Worm (Caenorhabditis elegans) whole organism, late embryonic: ENCODE data around the gene T05C12.11.

Experiments used
- C38D4.7 ChIP-seq: fragments of 200-800 bp; sonication (Bioruptor generic); optimal IDR thresholded peaks from 2 replicates; lab custom pipeline; 2018; ENCODE audit warnings: mild to moderate bottlenecking, missing genetic modification characterization, moderate library complexity, missing compliant biosample characterization
- K02D7.2 ChIP-seq: sonication (generic microtip); optimal IDR thresholded peaks from 2 replicates; lab custom pipeline; 2017; ENCODE audit warnings: mild to moderate bottlenecking, missing genetic modification characterization, missing compliant biosample characterization
- T23F11.4 ChIP-seq: fragments of 200-800 bp; sonication (Bioruptor generic); optimal IDR thresholded peaks from 2 replicates; lab custom pipeline; 2018; ENCODE audit warnings: mild to moderate bottlenecking, missing genetic modification characterization, missing compliant biosample characterization
- ahr-1 ChIP-seq: sonication (generic microtip); optimal IDR thresholded peaks from 2 replicates; lab custom pipeline; 2016; ENCODE audit warnings: missing genetic modification characterization, missing compliant biosample characterization
- ceh-2 ChIP-seq: sonication (generic microtip); optimal IDR thresholded peaks from 2 replicates; lab custom pipeline; 2016; ENCODE audit warnings: missing genotype, missing genetic modification characterization, missing compliant biosample characterization
- ceh-22 ChIP-seq: sonication (generic microtip); optimal IDR thresholded peaks from 2 replicates; lab custom pipeline; 2017; ENCODE audit warnings: missing biosample characterization, missing genetic modification characterization
- ceh-24 ChIP-seq: sonication (generic microtip); optimal IDR thresholded peaks from 2 replicates; lab custom pipeline; 2016; ENCODE audit warnings: mild to moderate bottlenecking, missing genetic modification characterization, missing compliant biosample characterization
- ceh-30 ChIP-seq: fragments of 150-350 bp; optimal IDR thresholded peaks from 2 replicates; lab custom pipeline; 2014; ENCODE audit warnings: missing biosample characterization, missing genetic modification characterization
- ceh-6 ChIP-seq: fragments of 200-800 bp; sonication (Bioruptor generic); optimal IDR thresholded peaks from 2 replicates; lab custom pipeline; 2018; ENCODE audit warnings: mild to moderate bottlenecking, missing genetic modification characterization, missing compliant biosample characterization
- ceh-9 ChIP-seq: sonication (generic microtip); optimal IDR thresholded peaks from 2 replicates; lab custom pipeline; 2016; ENCODE audit warnings: mild to moderate bottlenecking, missing genetic modification characterization, inconsistent platforms, missing compliant biosample characterization
- che-1 ChIP-seq: sonication (generic microtip); optimal IDR thresholded peaks from 2 replicates; lab custom pipeline; 2016; ENCODE audit warnings: mild to moderate bottlenecking, missing genetic modification characterization, missing compliant biosample characterization
- dve-1 ChIP-seq: sonication (generic microtip); optimal IDR thresholded peaks from 2 replicates; lab custom pipeline; 2017; ENCODE audit warnings: antibody characterized with exemption, mild to moderate bottlenecking, missing genetic modification characterization, missing compliant biosample characterization
- ets-4 ChIP-seq: sonication (generic microtip); optimal IDR thresholded peaks from 2 replicates; lab custom pipeline; 2016; ENCODE audit warnings: missing genetic modification characterization, missing compliant biosample characterization
- eyg-1 ChIP-seq: sonication (generic microtip); optimal IDR thresholded peaks from 2 replicates; lab custom pipeline; 2016; ENCODE audit warnings: missing genotype, missing genetic modification characterization, missing compliant biosample characterization
- fkh-10 ChIP-seq: fragments of 150-350 bp; optimal IDR thresholded peaks from 2 replicates; lab custom pipeline; 2014; ENCODE audit warnings: missing biosample characterization, missing genetic modification reagents, missing genetic modification characterization
- fkh-6 ChIP-seq: sonication (generic microtip); optimal IDR thresholded peaks from 2 replicates; lab custom pipeline; 2016; ENCODE audit warnings: missing genetic modification characterization, missing compliant biosample characterization
- hlh-15 ChIP-seq: sonication (generic microtip); optimal IDR thresholded peaks from 2 replicates; lab custom pipeline; 2016; ENCODE audit warnings: missing genetic modification characterization, missing compliant biosample characterization
- hlh-30 ChIP-seq: sonication (generic microtip); optimal IDR thresholded peaks from 2 replicates; lab custom pipeline; 2017; ENCODE audit warnings: antibody characterized with exemption, missing genetic modification characterization, missing compliant biosample characterization; ENCODE audit not compliant: insufficient read depth
- hlh-8 ChIP-seq: sonication (generic microtip); optimal IDR thresholded peaks from 2 replicates; lab custom pipeline; 2016; ENCODE audit warnings: missing genotype, missing genetic modification characterization, missing compliant biosample characterization
- lim-6 ChIP-seq: sonication (generic microtip); optimal IDR thresholded peaks from 2 replicates; lab custom pipeline; 2016; ENCODE audit warnings: missing genetic modification characterization, missing compliant biosample characterization
- madf-2 ChIP-seq: sonication (generic microtip); optimal IDR thresholded peaks from 2 replicates; lab custom pipeline; 2017; ENCODE audit warnings: missing genetic modification characterization, missing compliant biosample characterization
- nfya-1 ChIP-seq: sonication (generic microtip); optimal IDR thresholded peaks from 2 replicates; lab custom pipeline; 2017; ENCODE audit warnings: missing genetic modification characterization, mild to moderate bottlenecking, missing compliant biosample characterization, antibody characterized with exemption, moderate library complexity
- npax-4 ChIP-seq: sonication (generic microtip); optimal IDR thresholded peaks from 2 replicates; lab custom pipeline; 2016; ENCODE audit warnings: missing genetic modification characterization, missing compliant biosample characterization
- pag-3 ChIP-seq: sonication (generic microtip); optimal IDR thresholded peaks from 2 replicates; lab custom pipeline; 2016; ENCODE audit warnings: missing compliant biosample characterization, missing genetic modification characterization, borderline replicate concordance
- pat-9 ChIP-seq: fragments of 200-800 bp; sonication (Bioruptor generic); optimal IDR thresholded peaks from 2 replicates; lab custom pipeline; 2018; ENCODE audit warnings: mild to moderate bottlenecking, missing genetic modification characterization, moderate library complexity, missing compliant biosample characterization
- pax-1 ChIP-seq: fragments of 150-350 bp; optimal IDR thresholded peaks from 2 replicates; lab custom pipeline; 2014; ENCODE audit warnings: missing biosample characterization, missing genetic modification characterization
- ref-2 ChIP-seq: sonication (generic microtip); optimal IDR thresholded peaks from 2 replicates; lab custom pipeline; 2016; ENCODE audit warnings: missing genetic modification characterization, missing compliant biosample characterization
- rnt-1 ChIP-seq: sonication (generic microtip); optimal IDR thresholded peaks from 2 replicates; lab custom pipeline; 2016; ENCODE audit warnings: missing genetic modification characterization, missing compliant biosample characterization
- tbx-2 ChIP-seq: sonication (generic microtip); optimal IDR thresholded peaks from 2 replicates; lab custom pipeline; 2016; ENCODE audit warnings: missing genetic modification characterization, missing compliant biosample characterization
- ttx-3 ChIP-seq: sonication (generic microtip); optimal IDR thresholded peaks from 2 replicates; lab custom pipeline; 2016; ENCODE audit warnings: missing genetic modification reagents, missing genetic modification characterization, missing compliant biosample characterization
- unc-3 ChIP-seq, 2 experiments: fragments of 200-800 bp in 1 of 2; sonication (Bioruptor generic) in 1 of 2; sonication (generic microtip) in 1 of 2; conservative IDR thresholded peaks in 1 of 2; optimal IDR thresholded peaks in 1 of 2; 2 replicates each; pipeline versions ENCODE4 v1.3.6 to Lab custom; 2016 to 2022; ENCODE audit warnings: missing compliant biosample characterization in 2 of 2, missing genetic modification characterization in 2 of 2, missing genetic modification reagents in 1 of 2
- unc-42 ChIP-seq: sonication (generic microtip); optimal IDR thresholded peaks from 2 replicates; lab custom pipeline; 2016; ENCODE audit warnings: missing genotype, missing genetic modification characterization, missing compliant biosample characterization
- unc-55 ChIP-seq: sonication (generic microtip); optimal IDR thresholded peaks from 2 replicates; lab custom pipeline; 2017; ENCODE audit warnings: missing biosample characterization, missing genetic modification reagents, missing genetic modification characterization
- unc-86 ChIP-seq: sonication (generic microtip); optimal IDR thresholded peaks from 2 replicates; lab custom pipeline; 2016; ENCODE audit warnings: missing genetic modification characterization, missing compliant biosample characterization
- zip-5 ChIP-seq: sonication (generic microtip); optimal IDR thresholded peaks from 2 replicates; lab custom pipeline; 2016; ENCODE audit warnings: missing genetic modification characterization, missing compliant biosample characterization

The T05C12.11 gene

ce11 chrII:8209476-8209875, 39.2 kb upstream of the T05C12.11 start, which contains the start of gene M110.8:
M110.8 (minus strand) TSS chrII:8209576.
- TF ChIP-seq ceh-9 (tag; lab: Kevin White, UChicago) (no peak), K02D7.2 (tag; lab: Kevin White, UChicago) (no peak), fkh-6 (tag; lab: Kevin White, UChicago) (no peak), tbx-2 (tag; lab: Kevin White, UChicago) (no peak), ceh-22 (tag; lab: Kevin White, UChicago) (no peak), ets-4 (tag; lab: Kevin White, UChicago) (no peak), ref-2 (tag; lab: Kevin White, UChicago) (no peak), zip-5 (tag; lab: Kevin White, UChicago) (no peak), unc-42 (tag; lab: Kevin White, UChicago) (no peak), unc-86 (tag; lab: Kevin White, UChicago) (no peak), ceh-2 (no peak), ceh-30 (tag; lab: Kevin White, UChicago) (no peak), lim-6 (no peak), pax-1 (tag; lab: Kevin White, UChicago) (no peak), ahr-1 (tag; lab: Kevin White, UChicago) (no peak), C38D4.7 (GFP tag; lab: Kevin White, UChicago) (no peak), nfya-1 (tag; lab: Kevin White, UChicago) (no peak), hlh-8 (tag; lab: Kevin White, UChicago) (no peak)
- TF ChIP-seq, all 69 proteins: peak for 0

- TF ChIP-seq pat-9 (tag; lab: Kevin White, UChicago) (no peak), ceh-30 (tag; lab: Kevin White, UChicago) (no peak), npax-4 (no peak), hlh-15 (tag; lab: Kevin White, UChicago) (no peak), ttx-3 (tag; lab: Kevin White, UChicago) (no peak), unc-42 (tag; lab: Kevin White, UChicago) (no peak), unc-3 (GFP tag; conservative IDR thresholded peaks at IDR 0.05; lab: Robert Waterston, UW) (no peak), unc-3 (tag; optimal IDR thresholded peaks at IDR 0.05; lab: Kevin White, UChicago) (no peak)
These were observed 35.3 kb upstream of the T05C12.11 start for ce11 chrII:8205612-8206011.

ce11 chrII:8204039-8204438, 33.8 kb upstream of the T05C12.11 start, which contains the start of gene col-76:
col-76 (plus strand) TSS chrII:8204339.
- TF ChIP-seq hlh-30 (no peak), dve-1 (no peak), ceh-6 (GFP tag; lab: Kevin White, UChicago) (no peak), T23F11.4 (GFP tag; lab: Kevin White, UChicago) (no peak), eyg-1 (tag; lab: Kevin White, UChicago) (no peak), che-1 (no peak), nfya-1 (tag; lab: Kevin White, UChicago) (no peak), lim-6 (no peak), fkh-10 (GFP tag; lab: Kevin White, UChicago) (no peak), ceh-30 (tag; lab: Kevin White, UChicago) (no peak), pag-3 (tag; lab: Kevin White, UChicago) (no peak), rnt-1 (tag; lab: Kevin White, UChicago) (no peak), unc-86 (tag; lab: Kevin White, UChicago) (no peak)

ce11 chrII:8199803-8200202, 29.5 kb upstream of the T05C12.11 start:
- TF ChIP-seq unc-55 (peak; percentile 9), eyg-1 (tag; lab: Kevin White, UChicago) (no peak), pax-1 (tag; lab: Kevin White, UChicago) (no peak), ceh-24 (tag; lab: Kevin White, UChicago) (no peak), madf-2 (tag; lab: Kevin White, UChicago) (no peak)
